Worm (Caenorhabditis elegans) whole organism, early embryonic: Measurements from ENCODE around the gene cyp-33C11.

Experiments used
- B0310.2 ChIP-seq: sonication (generic microtip); optimal IDR thresholded peaks from 2 replicates; lab custom pipeline; 2016; ENCODE audit warnings: mild to moderate bottlenecking, missing genetic modification characterization, missing compliant biosample characterization
- F13C5.2 ChIP-seq: sonication (generic microtip); optimal IDR thresholded peaks from 2 replicates; lab custom pipeline; 2017; ENCODE audit warnings: mild to moderate bottlenecking, missing genetic modification characterization, inconsistent platforms, missing compliant biosample characterization
- ama-1 ChIP-seq: fragments of 150-350 bp; optimal IDR thresholded peaks from 2 replicates; lab custom pipeline; 2014
- ceh-36 ChIP-seq: sonication (generic microtip); optimal IDR thresholded peaks from 2 replicates; lab custom pipeline; 2016; ENCODE audit warnings: missing genetic modification characterization, inconsistent platforms, missing compliant biosample characterization
- ets-7 ChIP-seq: sonication (generic microtip); optimal IDR thresholded peaks from 2 replicates; lab custom pipeline; 2016; ENCODE audit warnings: missing genotype, missing genetic modification characterization, missing compliant biosample characterization
- flt-1 ChIP-seq: fragments of 200-800 bp; sonication (Bioruptor generic); IDR thresholded peaks from 2 replicates; pipeline ENCODE4 v1.3.6; 2022; ENCODE audit warnings: missing genetic modification characterization, missing compliant biosample characterization
- hmbx-1 ChIP-seq: sonication (generic microtip); optimal IDR thresholded peaks from 2 replicates; lab custom pipeline; 2016; ENCODE audit warnings: mild to moderate bottlenecking, missing genetic modification characterization, missing compliant biosample characterization
- pes-1 ChIP-seq: fragments of 200-800 bp; sonication (Bioruptor generic); IDR thresholded peaks from 2 replicates; pipeline ENCODE4 v1.3.6; 2022; ENCODE audit warnings: missing genetic modification reagents, missing genetic modification characterization, missing compliant biosample characterization
- sea-1 ChIP-seq: fragments of 200-800 bp; sonication (Bioruptor generic); conservative IDR thresholded peaks from 2 replicates; pipeline ENCODE4 v1.3.6; 2022; ENCODE audit warnings: missing genetic modification characterization, missing compliant biosample characterization
- tbx-11 ChIP-seq: fragments of 200-800 bp; sonication (Bioruptor generic); IDR thresholded peaks from 2 replicates; pipeline ENCODE4 v1.3.6; 2022; ENCODE audit warnings: missing genetic modification characterization, missing compliant biosample characterization
- tra-4 ChIP-seq: sonication (generic microtip); optimal IDR thresholded peaks from 2 replicates; lab custom pipeline; 2017; ENCODE audit warnings: missing genetic modification characterization, missing compliant biosample characterization

ce11 chrV:683858-684257 is 28.9 kb downstream of the cyp-33C11 start, which contains the start of gene F31F4.1:
- no peak for TF ChIP-seq ets-7
- TF ChIP-seq F13C5.2 (tag; lab: Kevin White, UChicago): no peak
- TF ChIP-seq ama-1 (lab: Kevin White, UChicago): no peak
- TF ChIP-seq hmbx-1: no peak
- no peak for TF ChIP-seq flt-1 (GFP tag; lab: Robert Waterston, UW)
- TF ChIP-seq tbx-11 (GFP tag; lab: Robert Waterston, UW): no peak
- no peak for TF ChIP-seq ceh-36 (tag; lab: Kevin White, UChicago)
- no peak for TF ChIP-seq sea-1 (GFP tag; lab: Robert Waterston, UW)
- TF ChIP-seq pes-1 (GFP tag; lab: Robert Waterston, UW): no peak
- TF ChIP-seq B0310.2 (tag; lab: Kevin White, UChicago): no peak
- no peak for TF ChIP-seq tra-4 (tag; lab: Kevin White, UChicago)
